Fruit fly (Drosophila melanogaster) whole organism, embryonic: ENCODE measurements around the gene CG6937.

Experiments
- Ada2b ChIP-seq: fragments of 200-800 bp; sonication (Bioruptor generic); IDR thresholded peaks from 2 replicates; pipeline ENCODE4 v1.3.6; 2022; ENCODE audit warnings: missing biosample characterization, missing genetic modification characterization
- Antp ChIP-seq: fragments of 200-800 bp; sonication (Bioruptor generic); optimal IDR thresholded peaks from 3 replicates; lab custom pipeline; 2016; ENCODE audit warnings: missing biosample characterization, missing genetic modification characterization
- Atf3 ChIP-seq: fragments of 200-800 bp; sonication (Bioruptor generic); optimal IDR thresholded peaks from 3 replicates; lab custom pipeline; 2016; ENCODE audit warnings: missing biosample characterization, missing genetic modification characterization
- BEAF-32 ChIP-seq: fragments of 200-800 bp; sonication (Bioruptor generic); optimal IDR thresholded peaks from 3 replicates; lab custom pipeline; 2017; ENCODE audit warnings: missing biosample characterization, missing genetic modification characterization, mild to moderate bottlenecking, moderate library complexity, missing genetic modification reagents
- Bteb2 ChIP-seq: fragments of 200-800 bp; sonication (Bioruptor generic); optimal IDR thresholded peaks from 2 replicates; lab custom pipeline; 2016; ENCODE audit warnings: missing biosample characterization, missing genetic modification characterization
- CG10431 ChIP-seq: fragments of 200-800 bp; sonication (Bioruptor generic); optimal IDR thresholded peaks from 3 replicates; lab custom pipeline; 2018; ENCODE audit warnings: missing biosample characterization, mild to moderate bottlenecking, missing genetic modification characterization
- CG10462 ChIP-seq: fragments of 200-800 bp; sonication (Bioruptor generic); optimal IDR thresholded peaks from 2 replicates; lab custom pipeline; 2016; ENCODE audit warnings: missing biosample characterization, missing genetic modification characterization
- CG14667 ChIP-seq: fragments of 200-800 bp; sonication (Bioruptor generic); IDR thresholded peaks from 2 replicates; pipeline ENCODE4 v1.3.6; 2022; ENCODE audit warnings: missing biosample characterization, missing genetic modification characterization
- CG14710 ChIP-seq: fragments of 200-800 bp; sonication (Bioruptor generic); optimal IDR thresholded peaks from 3 replicates; lab custom pipeline; 2019; ENCODE audit warnings: missing biosample characterization, mild to moderate bottlenecking, missing genetic modification characterization, moderate library complexity
- CG14860 ChIP-seq: fragments of 200-800 bp; sonication (Bioruptor generic); IDR thresholded peaks from 3 replicates; pipeline ENCODE4 v1.3.6; 2022; ENCODE audit warnings: missing biosample characterization, missing genetic modification characterization; ENCODE audit not compliant: partially characterized antibody
- CG15073 ChIP-seq: fragments of 200-800 bp; sonication (Bioruptor generic); optimal IDR thresholded peaks from 2 replicates; lab custom pipeline; 2016; ENCODE audit warnings: missing biosample characterization, missing genetic modification characterization
- CG15479 ChIP-seq: fragments of 200-800 bp; sonication (Bioruptor generic); optimal IDR thresholded peaks from 3 replicates; lab custom pipeline; 2019; ENCODE audit warnings: missing biosample characterization, mild to moderate bottlenecking, missing genetic modification characterization, moderate library complexity
- CG2712 ChIP-seq: fragments of 200-800 bp; optimal IDR thresholded peaks from 3 replicates; lab custom pipeline; 2019; ENCODE audit warnings: missing biosample characterization, mild to moderate bottlenecking, missing genetic modification characterization, moderate library complexity
- CG31224 ChIP-seq: fragments of 200-800 bp; sonication (Bioruptor generic); IDR thresholded peaks from 2 replicates; pipeline ENCODE4 v1.3.6; 2022; ENCODE audit warnings: missing biosample characterization, missing genetic modification characterization
- CG31365 ChIP-seq: fragments of 200-800 bp; sonication (Bioruptor generic); optimal IDR thresholded peaks from 2 replicates; lab custom pipeline; 2018; ENCODE audit warnings: missing biosample characterization, mild to moderate bottlenecking, missing genetic modification characterization
- CG32772 ChIP-seq: fragments of 200-800 bp; sonication (Bioruptor generic); IDR thresholded peaks from 2 replicates; pipeline ENCODE4 v1.3.6; 2022; ENCODE audit warnings: missing biosample characterization, missing genetic modification characterization
- CG34224 ChIP-seq: fragments of 200-800 bp; sonication (Bioruptor generic); IDR thresholded peaks from 3 replicates; pipeline ENCODE4 v1.3.6; 2022; ENCODE audit warnings: missing biosample characterization, missing genetic modification characterization; ENCODE audit not compliant: partially characterized antibody
- CG34376 ChIP-seq: fragments of 200-800 bp; sonication (Bioruptor generic); optimal IDR thresholded peaks from 2 replicates; lab custom pipeline; 2018; ENCODE audit warnings: missing biosample characterization, mild to moderate bottlenecking, missing genetic modification characterization
- CG4424 ChIP-seq: fragments of 200-800 bp; sonication (Bioruptor generic); optimal IDR thresholded peaks from 3 replicates; lab custom pipeline; 2016; ENCODE audit warnings: missing biosample characterization, missing genetic modification characterization
- CG4617 ChIP-seq: fragments of 200-800 bp; sonication (Bioruptor generic); optimal IDR thresholded peaks from 3 replicates; lab custom pipeline; 2016; ENCODE audit warnings: missing biosample characterization, missing genetic modification characterization, borderline replicate concordance
- CG5180 ChIP-seq: fragments of 200-800 bp; sonication (Bioruptor generic); optimal IDR thresholded peaks from 3 replicates; lab custom pipeline; 2017; ENCODE audit warnings: missing biosample characterization, missing genetic modification characterization, mild to moderate bottlenecking, moderate library complexity, missing genetic modification reagents
- CG8089 ChIP-seq: fragments of 200-800 bp; sonication (Bioruptor generic); optimal IDR thresholded peaks from 3 replicates; lab custom pipeline; 2016; ENCODE audit warnings: missing biosample characterization, missing genetic modification characterization
- CG8924 ChIP-seq: fragments of 200-800 bp; optimal IDR thresholded peaks from 3 replicates; lab custom pipeline; 2019; ENCODE audit warnings: missing biosample characterization, mild to moderate bottlenecking, missing genetic modification characterization, moderate library complexity
- CG9797 ChIP-seq: fragments of 200-800 bp; sonication (Bioruptor generic); optimal IDR thresholded peaks from 3 replicates; lab custom pipeline; 2018; ENCODE audit warnings: missing biosample characterization, mild to moderate bottlenecking, missing genetic modification characterization
- CTCF ChIP-seq: fragments of 200-800 bp; sonication (Bioruptor generic); optimal IDR thresholded peaks from 2 replicates; lab custom pipeline; 2017; ENCODE audit warnings: missing biosample characterization, mild to moderate bottlenecking, missing genetic modification characterization, moderate library complexity
- Camta ChIP-seq: fragments of 200-800 bp; sonication (Bioruptor generic); optimal IDR thresholded peaks from 2 replicates; lab custom pipeline; 2016; ENCODE audit warnings: missing biosample characterization, missing genetic modification characterization
- Chrac-16 ChIP-seq: fragments of 200-800 bp; sonication (Bioruptor generic); optimal IDR thresholded peaks from 3 replicates; lab custom pipeline; 2016; ENCODE audit warnings: missing biosample characterization, missing genetic modification characterization
- CoRest ChIP-seq: fragments of 200-800 bp; sonication (Bioruptor generic); optimal IDR thresholded peaks from 3 replicates; lab custom pipeline; 2018; ENCODE audit warnings: missing biosample characterization, mild to moderate bottlenecking, missing genetic modification characterization, moderate library complexity
- CrebB ChIP-seq: fragments of 200-800 bp; sonication (Bioruptor generic); optimal IDR thresholded peaks from 3 replicates; lab custom pipeline; 2018; ENCODE audit warnings: missing biosample characterization, mild to moderate bottlenecking, missing genetic modification characterization
- Dfd ChIP-seq, 2 experiments: fragments of >200 bp; optimal IDR thresholded peaks; 2 replicates each; lab custom pipeline; 2017; ENCODE audit warnings: missing biosample characterization in 2 of 2, missing genetic modification characterization in 2 of 2
- Dp ChIP-seq: fragments of 200-800 bp; sonication (Bioruptor generic); optimal IDR thresholded peaks from 2 replicates; lab custom pipeline; 2018; ENCODE audit warnings: missing biosample characterization, mild to moderate bottlenecking, missing genetic modification characterization, moderate library complexity
- E2f2 ChIP-seq: fragments of 200-800 bp; sonication (Bioruptor generic); IDR thresholded peaks from 2 replicates; pipeline ENCODE4 v1.3.6; 2022; ENCODE audit warnings: missing biosample characterization, missing genetic modification characterization
- Fer1 ChIP-seq: fragments of 200-800 bp; sonication (Bioruptor generic); optimal IDR thresholded peaks from 2 replicates; lab custom pipeline; 2017; ENCODE audit warnings: missing biosample characterization, mild to moderate bottlenecking, missing genetic modification characterization
- Gsc ChIP-seq: fragments of 200-800 bp; sonication (Bioruptor generic); IDR thresholded peaks from 2 replicates; pipeline ENCODE4 v1.3.6; 2022; ENCODE audit warnings: missing biosample characterization, missing genetic modification characterization
- MTF-1 ChIP-seq: fragments of 200-800 bp; sonication (Bioruptor generic); optimal IDR thresholded peaks from 2 replicates; lab custom pipeline; 2018; ENCODE audit warnings: missing biosample characterization, mild to moderate bottlenecking, missing genetic modification characterization, borderline replicate concordance
- NC2β ChIP-seq: fragments of 200-800 bp; sonication (Bioruptor generic); optimal IDR thresholded peaks from 2 replicates; lab custom pipeline; 2016; ENCODE audit warnings: missing biosample characterization, missing genetic modification characterization
- Nf-YC ChIP-seq: fragments of 200-800 bp; optimal IDR thresholded peaks from 3 replicates; lab custom pipeline; 2019; ENCODE audit warnings: missing biosample characterization, mild to moderate bottlenecking, missing genetic modification characterization, moderate library complexity
- Side ChIP-seq: fragments of 200-800 bp; sonication (Bioruptor generic); optimal IDR thresholded peaks from 2 replicates; lab custom pipeline; 2016; ENCODE audit warnings: missing biosample characterization, missing genetic modification characterization
- YL-1 ChIP-seq: fragments of 200-800 bp; sonication (Bioruptor generic); optimal IDR thresholded peaks from 3 replicates; lab custom pipeline; 2017; ENCODE audit warnings: missing biosample characterization, mild to moderate bottlenecking, missing genetic modification characterization
- bbx ChIP-seq: fragments of 200-800 bp; sonication (Bioruptor generic); IDR thresholded peaks from 2 replicates; pipeline ENCODE4 v1.3.6; 2022; ENCODE audit warnings: missing biosample characterization, missing genetic modification characterization; ENCODE audit not compliant: partially characterized antibody
- bigmax ChIP-seq: fragments of 200-800 bp; sonication (Bioruptor generic); optimal IDR thresholded peaks from 2 replicates; lab custom pipeline; 2018; ENCODE audit warnings: missing biosample characterization, mild to moderate bottlenecking, missing genetic modification characterization
- bsh ChIP-seq, 2 experiments: fragments of 200-800 bp; sonication (Bioruptor generic); optimal IDR thresholded peaks; 2 replicates each; lab custom pipeline; 2017 to 2018; ENCODE audit warnings: mild to moderate bottlenecking in 2 of 2, missing biosample characterization in 2 of 2, missing genetic modification characterization in 2 of 2, moderate library complexity in 1 of 2
- eyg ChIP-seq: fragments of 200-800 bp; sonication (Bioruptor generic); optimal IDR thresholded peaks from 3 replicates; lab custom pipeline; 2016; ENCODE audit warnings: missing biosample characterization, missing genetic modification characterization
- gfzf ChIP-seq: fragments of 200-800 bp; sonication (Bioruptor generic); optimal IDR thresholded peaks from 2 replicates; lab custom pipeline; 2016; ENCODE audit warnings: missing biosample characterization, mild to moderate bottlenecking, missing genetic modification characterization, moderate library complexity
- hbn ChIP-seq: fragments of 200-800 bp; sonication (Bioruptor generic); IDR thresholded peaks from 2 replicates; pipeline ENCODE4 v1.3.6; 2022; ENCODE audit warnings: missing biosample characterization, missing genetic modification characterization; ENCODE audit not compliant: partially characterized antibody
- kni ChIP-seq: fragments of 200-800 bp; sonication (Bioruptor generic); optimal IDR thresholded peaks from 3 replicates; lab custom pipeline; 2017; ENCODE audit warnings: mild to moderate bottlenecking, missing biosample characterization, missing genetic modification reagents, missing genetic modification characterization
- pfk ChIP-seq: fragments of 200-800 bp; sonication (Bioruptor generic); optimal IDR thresholded peaks from 2 replicates; lab custom pipeline; 2018; ENCODE audit warnings: missing biosample characterization, mild to moderate bottlenecking, missing genetic modification characterization, moderate library complexity
- sens ChIP-seq: fragments of 200-800 bp; sonication (Bioruptor generic); peaks from one replicate; lab custom pipeline; 2016; ENCODE audit warnings: missing biosample characterization, missing genetic modification characterization
- sim ChIP-seq: fragments of 200-800 bp; sonication (Bioruptor generic); IDR thresholded peaks from 2 replicates; pipeline ENCODE4 v1.3.6; 2022; ENCODE audit warnings: missing biosample characterization, missing genetic modification characterization
- sob ChIP-seq: fragments of 200-800 bp; sonication (Bioruptor generic); IDR thresholded peaks from 2 replicates; pipeline ENCODE4 v1.3.6; 2022; ENCODE audit warnings: missing biosample characterization, missing genetic modification characterization
- sqz ChIP-seq: fragments of 200-800 bp; sonication (Bioruptor generic); optimal IDR thresholded peaks from 3 replicates; lab custom pipeline; 2018; ENCODE audit warnings: missing biosample characterization, mild to moderate bottlenecking, missing genetic modification characterization
- stwl ChIP-seq: fragments of 200-800 bp; sonication (Bioruptor generic); optimal IDR thresholded peaks from 3 replicates; lab custom pipeline; 2018; ENCODE audit warnings: missing biosample characterization, mild to moderate bottlenecking, missing genetic modification characterization, moderate library complexity

Gene CG6937

dm6 chr3R:22584582-22584981 is at the start of gene CG6937, which contains the start of gene CG33107 (continued):
- TF ChIP-seq Bteb2 (GFP tag; lab: Kevin White, UChicago) (no peak), eyg (GFP tag; lab: Kevin White, UChicago) (no peak), CG15479 (GFP tag; lab: Kevin White, UChicago) (no peak), Gsc (no peak), sob (no peak), CG34224 (GFP tag; lab: Robert Waterston, UW) (peak; percentile 50; the same call in 2 of the 3 replicates), sqz (GFP tag; lab: Kevin White, UChicago) (no peak), Dfd (GFP tag; optimal IDR thresholded peaks at IDR 0.05; lab: Kevin White, UChicago) (no peak), CG31365 (tag; lab: Kevin White, UChicago) (no peak), Ada2b (GFP tag; lab: Robert Waterston, UW) (no peak), CG2712 (no peak), CG34376 (GFP tag; lab: Kevin White, UChicago) (peak; percentile 0), CTCF (GFP tag; lab: Kevin White, UChicago) (peak; percentile 15), CG4617 (GFP tag; lab: Kevin White, UChicago) (peak; percentile 61), CG14667 (GFP tag; lab: Robert Waterston, UW) (no peak), Side (GFP tag; lab: Kevin White, UChicago) (no peak), CG32772 (GFP tag; lab: Robert Waterston, UW) (no peak), BEAF-32 (GFP tag; lab: Kevin White, UChicago) (peak; percentile 45), E2f2 (GFP tag; lab: Robert Waterston, UW) (peak; percentile 83), CG10462 (no peak), Atf3 (GFP tag; lab: Kevin White, UChicago) (no peak), CoRest (tag; lab: Kevin White, UChicago) (peak; percentile 4), bigmax (no peak), Antp (GFP tag; lab: Kevin White, UChicago) (no peak), MTF-1 (GFP tag; lab: Kevin White, UChicago) (no peak), Nf-YC (tag; lab: Kevin White, UChicago) (no peak), Chrac-16 (no peak), Camta (GFP tag; lab: Kevin White, UChicago) (no peak), bbx (peak; percentile 19; the same call in 1 of the 2 replicates), sens (no peak), kni (GFP tag; lab: Kevin White, UChicago) (no peak), Dp (GFP tag; lab: Kevin White, UChicago) (peak; percentile 77), stwl (peak; percentile 71), Fer1 (peak; percentile 4), pfk (GFP tag; lab: Kevin White, UChicago) (no peak), CG10431 (GFP tag; lab: Kevin White, UChicago) (no peak), CG31224 (GFP tag; lab: Robert Waterston, UW) (no peak), CG9797 (GFP tag; lab: Kevin White, UChicago) (peak; percentile 82), CG8924 (peak; percentile 30), CG4424 (GFP tag; lab: Kevin White, UChicago) (no peak), CG8089 (no peak), sim (GFP tag; lab: Robert Waterston, UW) (no peak), CrebB (tag; lab: Kevin White, UChicago) (no peak), CG14710 (tag; lab: Kevin White, UChicago) (peak; percentile 35), CG15073 (GFP tag; lab: Kevin White, UChicago) (no peak), YL-1 (GFP tag; lab: Kevin White, UChicago) (peak; percentile 66), hbn (GFP tag; lab: Robert Waterston, UW) (no peak), CG14860 (no peak), NC2β (no peak), bsh (GFP tag; optimal IDR thresholded peaks at IDR 0.05; lab: Kevin White, UChicago) (no peak), gfzf (GFP tag; lab: Kevin White, UChicago) (peak; percentile 90), CG5180 (GFP tag; lab: Kevin White, UChicago) (no peak)
